Worm (Caenorhabditis elegans) whole organism, young adult: ENCODE measurements around the gene ZK1055.2.
"Not testable (repeated sequence)": the region's sequence is repeated elsewhere in the genome, so short reads cannot be mapped to it uniquely, and the experiment has no call there.

Source experiments
- F37B4.10 ChIP-seq: fragments of 200-800 bp; sonication (Bioruptor generic); IDR thresholded peaks from 2 replicates; pipeline ENCODE4 v1.3.6; 2022; ENCODE audit warnings: missing genetic modification characterization, missing compliant biosample characterization
- F57A8.1 ChIP-seq: fragments of 200-800 bp; sonication (Bioruptor generic); optimal IDR thresholded peaks from 2 replicates; lab custom pipeline; 2018; ENCODE audit warnings: mild to moderate bottlenecking, missing genetic modification characterization, moderate library complexity, missing compliant biosample characterization
- T07F8.4 ChIP-seq: sonication (generic microtip); optimal IDR thresholded peaks from 2 replicates; lab custom pipeline; 2016; ENCODE audit warnings: mild to moderate bottlenecking, missing genetic modification characterization, moderate library complexity, missing compliant biosample characterization
- Y53F4B.3 ChIP-seq: fragments of 200-800 bp; sonication (Bioruptor generic); IDR thresholded peaks from 2 replicates; pipeline ENCODE4 v1.3.6; 2022; ENCODE audit warnings: missing genetic modification reagents, missing genetic modification characterization, missing compliant biosample characterization
- Y53G8AR.9 ChIP-seq: fragments of 200-800 bp; sonication (Bioruptor generic); conservative IDR thresholded peaks from 2 replicates; pipeline ENCODE4 v1.3.6; 2022; ENCODE audit warnings: missing genetic modification reagents, missing genetic modification characterization, missing compliant biosample characterization
- aptf-2 ChIP-seq: fragments of 200-800 bp; sonication (Bioruptor generic); conservative IDR thresholded peaks from 2 replicates; pipeline ENCODE4 v1.3.6; 2022; ENCODE audit warnings: missing genetic modification reagents, missing genetic modification characterization, missing compliant biosample characterization
- athp-1 ChIP-seq: sonication (generic microtip); optimal IDR thresholded peaks from 2 replicates; lab custom pipeline; 2017; ENCODE audit warnings: mild to moderate bottlenecking, missing genetic modification characterization, missing compliant biosample characterization
- attf-3 ChIP-seq: fragments of 200-800 bp; sonication (Bioruptor generic); conservative IDR thresholded peaks from 2 replicates; pipeline ENCODE4 v1.3.6; 2022; ENCODE audit warnings: missing genetic modification reagents, missing genetic modification characterization, missing compliant biosample characterization
- bed-1 ChIP-seq: fragments of 200-800 bp; sonication (Bioruptor generic); IDR thresholded peaks from 2 replicates; pipeline ENCODE4 v1.3.6; 2022; ENCODE audit warnings: missing genetic modification reagents, missing genetic modification characterization, missing compliant biosample characterization
- cebp-1 ChIP-seq, 2 experiments: fragments of 200-800 bp in 1 of 2; sonication (Bioruptor generic) in 1 of 2; sonication (generic microtip) in 1 of 2; IDR thresholded peaks in 1 of 2; optimal IDR thresholded peaks in 1 of 2; 2 replicates each; pipeline versions ENCODE4 v1.3.6 to Lab custom; 2017 to 2022; ENCODE audit warnings: missing compliant biosample characterization in 2 of 2, missing genetic modification characterization in 2 of 2, mild to moderate bottlenecking in 1 of 2, missing genetic modification reagents in 1 of 2, moderate library complexity in 1 of 2
- chd-7 ChIP-seq: sonication (generic microtip); optimal IDR thresholded peaks from 2 replicates; lab custom pipeline; 2016; ENCODE audit warnings: mild to moderate bottlenecking, missing genetic modification characterization, moderate library complexity, missing compliant biosample characterization
- gei-17 ChIP-seq: fragments of 200-800 bp; sonication (Bioruptor generic); optimal IDR thresholded peaks from 2 replicates; lab custom pipeline; 2018; ENCODE audit warnings: mild to moderate bottlenecking, missing genetic modification characterization, missing compliant biosample characterization
- hrde-1 ChIP-seq: sonication (generic microtip); optimal IDR thresholded peaks from 2 replicates; lab custom pipeline; 2016; ENCODE audit warnings: missing genetic modification characterization, mild to moderate bottlenecking, missing compliant biosample characterization, moderate library complexity, missing genotype, missing genetic modification reagents, borderline replicate concordance
- lag-1 ChIP-seq: fragments of 200-800 bp; sonication (Bioruptor generic); IDR thresholded peaks from 2 replicates; pipeline ENCODE4 v1.3.6; 2022; ENCODE audit warnings: missing genetic modification reagents, missing genetic modification characterization, missing compliant biosample characterization
- lin-40 ChIP-seq: sonication (generic microtip); optimal IDR thresholded peaks from 2 replicates; lab custom pipeline; 2016; ENCODE audit warnings: missing genetic modification characterization, mild to moderate bottlenecking, missing compliant biosample characterization, missing genotype, missing genetic modification reagents
- lir-1 ChIP-seq: fragments of 200-800 bp; sonication (Bioruptor generic); conservative IDR thresholded peaks from 2 replicates; pipeline ENCODE4 v1.3.6; 2022; ENCODE audit warnings: missing genetic modification reagents, missing genetic modification characterization, missing compliant biosample characterization
- lsl-1 ChIP-seq: fragments of 200-800 bp; sonication (Bioruptor generic); optimal IDR thresholded peaks from 2 replicates; lab custom pipeline; 2018; ENCODE audit warnings: mild to moderate bottlenecking, missing genetic modification characterization, moderate library complexity, missing compliant biosample characterization
- madf-3 ChIP-seq: fragments of 200-800 bp; sonication (Bioruptor generic); IDR thresholded peaks from 2 replicates; pipeline ENCODE4 v1.3.6; 2022; ENCODE audit warnings: missing genetic modification reagents, missing genetic modification characterization, missing compliant biosample characterization
- madf-8 ChIP-seq: fragments of 200-800 bp; sonication (Bioruptor generic); conservative IDR thresholded peaks from 2 replicates; pipeline ENCODE4 v1.3.6; 2022; ENCODE audit warnings: missing genetic modification reagents, missing genetic modification characterization, missing compliant biosample characterization
- nhr-80 ChIP-seq: sonication (generic microtip); optimal IDR thresholded peaks from 2 replicates; lab custom pipeline; 2016; ENCODE audit warnings: missing genetic modification characterization, missing compliant biosample characterization
- pbrm-1 ChIP-seq: fragments of 200-800 bp; sonication (Bioruptor generic); IDR thresholded peaks from 2 replicates; pipeline ENCODE4 v1.3.6; 2022; ENCODE audit warnings: missing genetic modification reagents, missing genetic modification characterization, missing compliant biosample characterization
- sea-2 ChIP-seq: fragments of 200-800 bp; sonication (Bioruptor generic); IDR thresholded peaks from 2 replicates; pipeline ENCODE4 v1.3.6; 2022; ENCODE audit warnings: missing genetic modification characterization, missing compliant biosample characterization
- snpc-1.1 ChIP-seq: sonication (generic microtip); optimal IDR thresholded peaks from 2 replicates; lab custom pipeline; 2017; ENCODE audit warnings: missing genetic modification characterization, mild to moderate bottlenecking, missing compliant biosample characterization, antibody characterized with exemption, moderate library complexity, missing genotype, missing genetic modification reagents; ENCODE audit not compliant: insufficient read depth
- snpc-3.4 ChIP-seq: sonication (generic microtip); optimal IDR thresholded peaks from 2 replicates; lab custom pipeline; 2017; ENCODE audit warnings: missing genetic modification characterization, mild to moderate bottlenecking, missing compliant biosample characterization, antibody characterized with exemption, moderate library complexity, missing genotype, missing genetic modification reagents
- snpc-4 ChIP-seq, 5 experiments: fragments of 150-350 bp in 1 of 5; sonication (generic microtip) in 4 of 5; optimal IDR thresholded peaks; 2 replicates each; lab custom pipeline; 2014 to 2018; ENCODE audit warnings: missing genetic modification characterization in 5 of 5, missing biosample characterization in 3 of 5, antibody characterized with exemption in 2 of 5, mild to moderate bottlenecking in 2 of 5, missing compliant biosample characterization in 2 of 5, missing genotype in 2 of 5, moderate library complexity in 2 of 5, missing genetic modification reagents in 1 of 5
- ztf-28 ChIP-seq: fragments of 200-800 bp; sonication (Bioruptor generic); IDR thresholded peaks from 2 replicates; pipeline ENCODE4 v1.3.6; 2022; ENCODE audit warnings: missing genetic modification reagents, missing genetic modification characterization, missing compliant biosample characterization
- ztf-3 ChIP-seq: fragments of 200-800 bp; sonication (Bioruptor generic); optimal IDR thresholded peaks from 2 replicates; lab custom pipeline; 2018; ENCODE audit warnings: mild to moderate bottlenecking, missing genetic modification characterization, missing compliant biosample characterization

The ZK1055.2 gene

ce11 chrV:6565851-6566386 lies 24.5 kb upstream of the ZK1055.2 start, which contains the start of gene K04A8.1:
Gene K04A8.1, plus strand, starts transcription at chrV:6566336.
- TF ChIP-seq T07F8.4 (tag; lab: Kevin White, UChicago), result no peak
- no peak for TF ChIP-seq Y53G8AR.9 (GFP tag; lab: Robert Waterston, UW)
- no peak for TF ChIP-seq lag-1 (GFP tag; lab: Robert Waterston, UW)
- no peak for TF ChIP-seq ztf-28 (GFP tag; lab: Robert Waterston, UW)
- TF ChIP-seq F37B4.10 (GFP tag; lab: Robert Waterston, UW), result no peak
- TF ChIP-seq hrde-1 (tag; lab: Kevin White, UChicago), result no peak
- TF ChIP-seq bed-1 (GFP tag; lab: Robert Waterston, UW), result no peak
- peak; percentile 44 for TF ChIP-seq nhr-80
- TF ChIP-seq, all 124 proteins: peak for 1

ce11 chrV:6575406-6576130 lies 14.8 kb upstream of the ZK1055.2 start, which contains the start of gene fut-2:
Gene fut-2, minus strand, starts transcription at chrV:6575890.
- TF ChIP-seq chd-7 (tag; lab: Kevin White, UChicago) (no peak), ztf-3 (GFP tag; lab: Kevin White, UChicago) (no peak), lin-40 (tag; lab: Kevin White, UChicago) (no peak), attf-3 (GFP tag; lab: Robert Waterston, UW) (no peak), nhr-80 (peak; percentile 84), sea-2 (GFP tag; lab: Robert Waterston, UW) (no peak), aptf-2 (GFP tag; lab: Robert Waterston, UW) (no peak), Y53F4B.3 (GFP tag; lab: Robert Waterston, UW) (no peak)

- TF ChIP-seq nhr-80 (no peak), madf-8 (GFP tag; lab: Robert Waterston, UW) (no peak), F57A8.1 (GFP tag; lab: Kevin White, UChicago) (no peak), madf-3 (no peak), lsl-1 (GFP tag; lab: Kevin White, UChicago) (no peak), snpc-1.1 (tag; lab: Kevin White, UChicago) (no peak), lir-1 (GFP tag; lab: Robert Waterston, UW) (no peak), snpc-4 (GFP tag; optimal IDR thresholded peaks at IDR 0.05; lab: Kevin White, UChicago) (no peak), snpc-4 (tag; optimal IDR thresholded peaks at IDR 0.05; lab: Kevin White, UChicago) (no peak), athp-1 (tag; lab: Kevin White, UChicago) (no peak)
Observed at ce11 chrV:6576567-6576966, 13.8 kb upstream of the ZK1055.2 start, which contains the start of gene EGAP9.4. Gene EGAP9.4, plus strand, starts transcription at chrV:6576867.

- TF ChIP-seq nhr-80, result peak; percentile 59
- no peak for TF ChIP-seq snpc-3.4 (tag; lab: Kevin White, UChicago)
Observed at ce11 chrV:6579992-6580391, 10.4 kb upstream of the ZK1055.2 start, which contains the start of gene EGAP9.3. Gene EGAP9.3, minus strand, starts transcription at chrV:6580122.

ce11 chrV:6581762-6582161 lies 8.6 kb upstream of the ZK1055.2 start, which contains the start of gene ZK1055.4:
Gene ZK1055.4, plus strand, starts transcription at chrV:6582062.
- not testable (repeated sequence) for TF ChIP-seq pbrm-1; gei-17 (GFP tag; lab: Kevin White, UChicago); cebp-1 (GFP tag; IDR thresholded peaks at IDR 0.05; lab: Robert Waterston, UW); cebp-1 (tag; optimal IDR thresholded peaks at IDR 0.05; lab: Kevin White, UChicago)
